Worm (Caenorhabditis elegans) whole organism, young adult: ENCODE results near the gene nhr-192.

ENCODE experiments used
- ama-1 ChIP-seq, 3 experiments: fragments of 150-350 bp in 1 of 3; sonication (generic microtip) in 2 of 3; optimal IDR thresholded peaks; 2 replicates each; lab custom pipeline; 2014 to 2018; ENCODE audit warnings: missing biosample characterization in 2 of 3, missing genetic modification characterization in 2 of 3, missing genetic modification reagents in 2 of 3
- snpc-1.1 ChIP-seq: sonication (generic microtip); optimal IDR thresholded peaks from 2 replicates; lab custom pipeline; 2017; ENCODE audit warnings: missing genetic modification characterization, mild to moderate bottlenecking, missing compliant biosample characterization, antibody characterized with exemption, moderate library complexity, missing genotype, missing genetic modification reagents; ENCODE audit not compliant: insufficient read depth

- TF ChIP-seq ama-1 (optimal IDR thresholded peaks at IDR 0.05; lab: Kevin White, UChicago) (no peak), ama-1 (GFP tag; optimal IDR thresholded peaks at IDR 0.05; lab: Kevin White, UChicago) (no peak), snpc-1.1 (tag; lab: Kevin White, UChicago) (no peak)
Measured at ce11 chrV:10035586-10035985, 34.9 kb downstream of the nhr-192 start.
